Fruit fly (Drosophila melanogaster): ENCODE measurements around the gene CYLD.

Gene CYLD

DNA sequence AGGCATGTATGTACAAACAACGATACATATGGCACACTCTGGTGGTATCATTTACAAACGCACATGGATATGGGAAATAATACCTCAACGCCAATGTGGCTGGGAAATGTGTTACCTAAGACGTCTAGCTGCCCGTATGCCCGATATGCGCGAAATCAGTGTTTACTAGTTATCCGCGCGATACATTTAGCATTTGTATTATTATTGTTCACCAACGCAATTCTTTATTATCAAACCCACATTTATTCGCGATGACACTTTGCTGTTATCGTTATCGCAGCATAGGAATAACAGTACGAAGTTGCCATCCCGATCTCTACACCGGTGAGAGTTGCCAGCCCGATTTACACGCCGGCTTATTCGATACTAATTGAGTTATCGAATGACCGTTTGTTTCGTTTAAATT lies 52.9 kb downstream of the CYLD start, which contains the start of gene chico (continued):
- peak; percentile 53 for TF ChIP-seq CG9797 (GFP tag; optimal IDR thresholded peaks at IDR 0.05)
- peak; percentile 80 for TF ChIP-seq trem (tag; optimal IDR thresholded peaks at IDR 0.05)
- peak; percentile 73 for TF ChIP-seq Dp (GFP tag; optimal IDR thresholded peaks at IDR 0.05)
- TF ChIP-seq stwl (tag; optimal IDR thresholded peaks at IDR 0.05), result peak; percentile 97
- peak; percentile 93 for TF ChIP-seq Sry-δ (GFP tag; optimal IDR thresholded peaks at IDR 0.05)
- TF ChIP-seq BEAF-32 (GFP tag; optimal IDR thresholded peaks at IDR 0.05), result peak; percentile 65
- TF ChIP-seq CG15011 (GFP tag; optimal IDR thresholded peaks at IDR 0.05), result no peak
- peak; percentile 18 for TF ChIP-seq CHES-1-like (GFP tag; optimal IDR thresholded peaks at IDR 0.05)
- TF ChIP-seq lilli (GFP tag; optimal IDR thresholded peaks at IDR 0.05), result peak; percentile 38
- peak; percentile 83 for TF ChIP-seq Med (GFP tag)
- TF ChIP-seq Ssrp (tag; optimal IDR thresholded peaks at IDR 0.05), result no peak
- TF ChIP-seq Dll (GFP tag; IDR thresholded peaks at IDR 0.05; ENCODE audit: partially characterized antibody), result peak; percentile 58; the same call in 2 of the 4 replicates
- TF ChIP-seq chinmo (GFP tag; IDR thresholded peaks at IDR 0.05; ENCODE audit: partially characterized antibody), result peak; percentile 76; the same call in 2 of the 4 replicates
- no peak for TF ChIP-seq mirr (GFP tag; optimal IDR thresholded peaks at IDR 0.05)
- TF ChIP-seq HLH4C (GFP tag; IDR thresholded peaks at IDR 0.05; ENCODE audit: partially characterized antibody), result peak; percentile 80
- peak; percentile 74 for TF ChIP-seq bbx (GFP tag; IDR thresholded peaks at IDR 0.05; ENCODE audit: partially characterized antibody)
- no peak for TF ChIP-seq CG13775 (GFP tag; optimal IDR thresholded peaks at IDR 0.05)
- TF ChIP-seq sd (tag; optimal IDR thresholded peaks at IDR 0.05), result peak; percentile 82
- TF ChIP-seq CG32767 (GFP tag; IDR thresholded peaks at IDR 0.05), result peak; percentile 71; the same call in 1 of the 2 replicates
- TF ChIP-seq CG2120 (GFP tag; optimal IDR thresholded peaks at IDR 0.05), result peak; percentile 23
- no peak for TF ChIP-seq CG17802 (tag; optimal IDR thresholded peaks at IDR 0.05)
- peak; percentile 99 for TF ChIP-seq CG11560 (tag; IDR thresholded peaks at IDR 0.05)
- peak; percentile 17 for TF ChIP-seq Sin3A (optimal IDR thresholded peaks at IDR 0.05)
- no peak for TF ChIP-seq Tbp (GFP tag; optimal IDR thresholded peaks at IDR 0.05)
- no peak for TF ChIP-seq CG11695 (GFP tag; IDR thresholded peaks at IDR 0.05)
- peak; percentile 98 for TF ChIP-seq Dref (GFP tag; IDR thresholded peaks at IDR 0.05)
- TF ChIP-seq maf-S (GFP tag; optimal IDR thresholded peaks at IDR 0.05), result no peak
- no peak for TF ChIP-seq fd64A (GFP tag; optimal IDR thresholded peaks at IDR 0.05)
- peak; percentile 50; the same call in 1 of the 3 replicates for TF ChIP-seq Doc3 (GFP tag; IDR thresholded peaks at IDR 0.05; ENCODE audit: partially characterized antibody)
- peak in 1 of 2 experiments; percentile 76 for TF ChIP-seq eve (GFP tag; optimal IDR thresholded peaks at IDR 0.05)
- no peak for TF ChIP-seq dan (GFP tag; IDR thresholded peaks at IDR 0.05)
- peak; percentile 29 for TF ChIP-seq CG7987 (GFP tag; optimal IDR thresholded peaks at IDR 0.05)
- peak in 1 of 2 experiments; percentile 72 for TF ChIP-seq Pdp1 (GFP tag; optimal IDR thresholded peaks at IDR 0.05)
- no peak for TF ChIP-seq CG2129 (GFP tag; IDR thresholded peaks at IDR 0.05; ENCODE audit: partially characterized antibody)
- peak; percentile 33 for TF ChIP-seq CG2712 (tag; optimal IDR thresholded peaks at IDR 0.05)
- TF ChIP-seq Spps (tag; optimal IDR thresholded peaks at IDR 0.05), result peak; percentile 0
- TF ChIP-seq gfzf (GFP tag; optimal IDR thresholded peaks at IDR 0.05), result peak; percentile 38
- TF ChIP-seq CG1603 (tag; optimal IDR thresholded peaks at IDR 0.05), result peak; percentile 83
- peak; percentile 15 for TF ChIP-seq NC2β (GFP tag; optimal IDR thresholded peaks at IDR 0.05)
- TF ChIP-seq sug (tag; optimal IDR thresholded peaks at IDR 0.05), result peak; percentile 50
- peak; percentile 56 for TF ChIP-seq CG34224 (GFP tag; IDR thresholded peaks at IDR 0.05; ENCODE audit: partially characterized antibody)
- TF ChIP-seq CG33213 (GFP tag; optimal IDR thresholded peaks at IDR 0.05), result peak; percentile 48
- TF ChIP-seq CG7963 (GFP tag; IDR thresholded peaks at IDR 0.05; ENCODE audit: partially characterized antibody), result peak; percentile 26; the same call in 2 of the 3 replicates
- TF ChIP-seq HmgZ (tag; optimal IDR thresholded peaks at IDR 0.05), result peak; percentile 51
- peak; percentile 55; the same call in 1 of the 2 replicates for TF ChIP-seq ato (GFP tag; IDR thresholded peaks at IDR 0.05; ENCODE audit: partially characterized antibody)
- 0 out of 2 replicates have a peak, but pooled peaks have one; percentile 12 for TF ChIP-seq Atf6 (GFP tag; IDR thresholded peaks at IDR 0.05)
- peak; percentile 44 for TF ChIP-seq CG8924 (tag; optimal IDR thresholded peaks at IDR 0.05)
- peak; percentile 63 for TF ChIP-seq CG4617 (GFP tag; optimal IDR thresholded peaks at IDR 0.05; ENCODE audit: borderline replicate concordance)
- no peak for TF ChIP-seq Drgx (GFP tag; IDR thresholded peaks at IDR 0.05)
